Worm (Caenorhabditis elegans) whole organism, L4 larva: ENCODE data around the gene F53F8.7.

Experiments used
- F37D6.2 ChIP-seq: sonication (generic microtip); optimal IDR thresholded peaks from 2 replicates; lab custom pipeline; 2016; ENCODE audit warnings: mild to moderate bottlenecking, missing genetic modification characterization, missing compliant biosample characterization
- Y75B8A.6 ChIP-seq: fragments of 200-800 bp; sonication (Bioruptor generic); IDR thresholded peaks from 2 replicates; pipeline ENCODE4 v1.3.6; 2022; ENCODE audit warnings: missing genetic modification reagents, missing genetic modification characterization, missing compliant biosample characterization
- ZK546.5 ChIP-seq, 2 experiments: sonication (generic microtip); optimal IDR thresholded peaks; 2 replicates each; lab custom pipeline; 2017; ENCODE audit warnings: missing biosample characterization in 2 of 2, missing genetic modification characterization in 2 of 2
- ama-1 ChIP-seq: fragments of 150-350 bp; optimal IDR thresholded peaks from 2 replicates; lab custom pipeline; 2014; ENCODE audit warnings: inconsistent platforms, mixed read lengths
- ceh-28 ChIP-seq: fragments of 150-350 bp; optimal IDR thresholded peaks from 2 replicates; lab custom pipeline; 2014; ENCODE audit warnings: missing biosample characterization, missing genetic modification reagents, missing genetic modification characterization
- ceh-32 ChIP-seq: sonication (generic microtip); optimal IDR thresholded peaks from 2 replicates; lab custom pipeline; 2016; ENCODE audit warnings: mild to moderate bottlenecking, missing genetic modification characterization, missing compliant biosample characterization; ENCODE audit not compliant: poor library complexity
- ceh-82 ChIP-seq: sonication (generic microtip); optimal IDR thresholded peaks from 2 replicates; lab custom pipeline; 2017; ENCODE audit warnings: missing biosample characterization, missing genetic modification characterization
- ces-1 ChIP-seq: fragments of 150-350 bp; sonication (generic microtip); optimal IDR thresholded peaks from 4 replicates; lab custom pipeline; 2014; ENCODE audit warnings: missing biosample characterization, missing genetic modification reagents, missing genetic modification characterization
- cey-2 ChIP-seq: sonication (generic microtip); optimal IDR thresholded peaks from 3 replicates; lab custom pipeline; 2017; ENCODE audit warnings: missing genetic modification characterization, mild to moderate bottlenecking, missing compliant biosample characterization, antibody characterized with exemption, borderline replicate concordance; ENCODE audit not compliant: insufficient read depth
- ctbp-1 ChIP-seq: fragments of 200-800 bp; sonication (Bioruptor generic); IDR thresholded peaks from 2 replicates; pipeline ENCODE4 v1.3.6; 2022; ENCODE audit warnings: missing genetic modification reagents, missing genetic modification characterization, missing compliant biosample characterization
- daf-19 ChIP-seq: fragments of 200-800 bp; sonication (Bioruptor generic); conservative IDR thresholded peaks from 2 replicates; pipeline ENCODE4 v1.3.6; 2022; ENCODE audit warnings: missing genetic modification characterization, missing compliant biosample characterization
- dve-1 ChIP-seq: sonication (generic microtip); optimal IDR thresholded peaks from 2 replicates; lab custom pipeline; 2017; ENCODE audit warnings: antibody characterized with exemption, mild to moderate bottlenecking, missing genetic modification characterization, missing compliant biosample characterization; ENCODE audit not compliant: insufficient read depth
- egl-43 ChIP-seq: fragments of 200-800 bp; sonication (Bioruptor generic); IDR thresholded peaks from 2 replicates; pipeline ENCODE4 v1.3.6; 2022; ENCODE audit warnings: missing genetic modification reagents, missing genetic modification characterization, missing compliant biosample characterization
- gei-8 ChIP-seq: fragments of 200-800 bp; sonication (Bioruptor generic); optimal IDR thresholded peaks from 2 replicates; lab custom pipeline; 2018; ENCODE audit warnings: mild to moderate bottlenecking, missing genetic modification characterization, missing compliant biosample characterization
- hmg-1.1 ChIP-seq: fragments of 200-800 bp; sonication (Bioruptor generic); IDR thresholded peaks from 2 replicates; pipeline ENCODE4 v1.3.6; 2022; ENCODE audit warnings: missing genetic modification reagents, missing genetic modification characterization, missing compliant biosample characterization
- lim-7 ChIP-seq: fragments of 200-800 bp; sonication (Bioruptor generic); IDR thresholded peaks from 2 replicates; pipeline ENCODE4 v1.3.6; 2022; ENCODE audit warnings: missing genetic modification characterization, missing compliant biosample characterization
- lin-13 ChIP-seq: fragments of 150-350 bp; optimal IDR thresholded peaks from 2 replicates; lab custom pipeline; 2014; ENCODE audit warnings: missing biosample characterization, missing genetic modification reagents, missing genetic modification characterization
- lin-15B ChIP-seq: fragments of 150-350 bp; sonication (generic microtip); optimal IDR thresholded peaks from 3 replicates; lab custom pipeline; 2014; ENCODE audit warnings: missing biosample characterization, missing genetic modification characterization
- lin-29 ChIP-seq: fragments of 200-800 bp; sonication (Bioruptor generic); IDR thresholded peaks from 2 replicates; pipeline ENCODE4 v1.3.6; 2022; ENCODE audit warnings: missing genetic modification reagents, missing genetic modification characterization, missing compliant biosample characterization
- lin-39 ChIP-seq: fragments of 150-350 bp; optimal IDR thresholded peaks from 2 replicates; lab custom pipeline; 2014; ENCODE audit warnings: missing biosample characterization, missing genetic modification reagents, missing genetic modification characterization
- madf-9 ChIP-seq: fragments of 200-800 bp; sonication (Bioruptor generic); conservative IDR thresholded peaks from 2 replicates; pipeline ENCODE4 v1.3.6; 2022; ENCODE audit warnings: missing genetic modification reagents, missing genetic modification characterization, missing compliant biosample characterization
- mes-2 ChIP-seq: sonication (generic microtip); optimal IDR thresholded peaks from 2 replicates; lab custom pipeline; 2016; ENCODE audit warnings: missing genotype, mild to moderate bottlenecking, missing genetic modification characterization, missing compliant biosample characterization; ENCODE audit not compliant: poor library complexity, severe bottlenecking
- nhr-10 ChIP-seq: fragments of 150-350 bp; optimal IDR thresholded peaks from 2 replicates; lab custom pipeline; 2014; ENCODE audit warnings: missing biosample characterization, missing genetic modification characterization
- nhr-102 ChIP-seq: sonication (generic microtip); optimal IDR thresholded peaks from 2 replicates; lab custom pipeline; 2016; ENCODE audit warnings: mild to moderate bottlenecking, missing genetic modification characterization, moderate library complexity, missing compliant biosample characterization
- nhr-25 ChIP-seq: sonication (generic microtip); optimal IDR thresholded peaks from 2 replicates; lab custom pipeline; 2017; ENCODE audit warnings: missing genetic modification characterization, mild to moderate bottlenecking, missing compliant biosample characterization, antibody characterized with exemption, moderate library complexity, borderline replicate concordance; ENCODE audit not compliant: insufficient read depth
- nhr-6 ChIP-seq: fragments of 150-350 bp; optimal IDR thresholded peaks from 2 replicates; lab custom pipeline; 2014; ENCODE audit warnings: missing biosample characterization, missing genetic modification characterization
- pha-4 ChIP-seq, 2 experiments: fragments of 150-350 bp in 1 of 2; fragments of 200-800 bp in 1 of 2; sonication (Bioruptor generic) in 1 of 2; IDR thresholded peaks in 1 of 2; optimal IDR thresholded peaks in 1 of 2; 2 replicates each; pipeline versions ENCODE4 v1.3.6 to Lab custom; 2014 to 2022; ENCODE audit warnings: missing genetic modification characterization in 2 of 2, missing genetic modification reagents in 2 of 2, missing biosample characterization in 1 of 2, missing compliant biosample characterization in 1 of 2
- php-3 ChIP-seq: fragments of 200-800 bp; sonication (Bioruptor generic); IDR thresholded peaks from 2 replicates; pipeline ENCODE4 v1.3.6; 2022; ENCODE audit warnings: missing genetic modification reagents, missing genetic modification characterization, missing compliant biosample characterization
- rbr-2 ChIP-seq: sonication (generic microtip); optimal IDR thresholded peaks from 2 replicates; lab custom pipeline; 2016; ENCODE audit warnings: missing genotype, missing genetic modification characterization, missing compliant biosample characterization
- sdz-12 ChIP-seq: fragments of 200-800 bp; sonication (Bioruptor generic); optimal IDR thresholded peaks from 2 replicates; lab custom pipeline; 2018; ENCODE audit warnings: mild to moderate bottlenecking, missing genetic modification characterization, missing compliant biosample characterization
- snpc-1.2 ChIP-seq: fragments of 200-800 bp; sonication (Bioruptor generic); IDR thresholded peaks from 2 replicates; pipeline ENCODE4 v1.3.6; 2022; ENCODE audit warnings: missing genetic modification reagents, missing genetic modification characterization, missing compliant biosample characterization
- unc-130 ChIP-seq: sonication (generic microtip); optimal IDR thresholded peaks from 2 replicates; lab custom pipeline; 2016; ENCODE audit warnings: missing genetic modification reagents, missing genetic modification characterization, missing compliant biosample characterization
- unc-62 ChIP-seq, 3 experiments: fragments of 150-350 bp in 1 of 3; sonication (generic microtip); optimal IDR thresholded peaks in 2 of 3; peaks in 1 of 3; 1 replicate in 1 of 3; 2 replicates in 2 of 3; lab custom pipeline; 2014 to 2017; ENCODE audit warnings: missing biosample characterization in 3 of 3, missing genetic modification characterization in 3 of 3, missing genetic modification reagents in 3 of 3, missing genotype in 1 of 3
- vab-7 ChIP-seq: fragments of 200-800 bp; sonication (Bioruptor generic); IDR thresholded peaks from 2 replicates; pipeline ENCODE4 v1.3.6; 2022; ENCODE audit warnings: missing genetic modification reagents, missing genetic modification characterization, missing compliant biosample characterization
- zip-2 ChIP-seq: fragments of 150-350 bp; optimal IDR thresholded peaks from 2 replicates; lab custom pipeline; 2014; ENCODE audit warnings: missing biosample characterization, missing genetic modification characterization

F53F8.7 gene

ce11 chrV:20656626-20657025, 41.5 kb downstream of the F53F8.7 start:
- no peak for TF ChIP-seq ceh-28 (tag; lab: Kevin White, UChicago)
- peak in 1 of 2 experiments; percentile 35 for TF ChIP-seq unc-62 (GFP tag; optimal IDR thresholded peaks at IDR 0.05 in 1 of 2; lab: Kevin White, UChicago)
- TF ChIP-seq unc-62 (tag; optimal IDR thresholded peaks at IDR 0.05; lab: Kevin White, UChicago): no peak
- TF ChIP-seq ctbp-1 (GFP tag; lab: Robert Waterston, UW): no peak
- no peak for TF ChIP-seq lin-29
- TF ChIP-seq unc-130: no peak

- TF ChIP-seq egl-43 (GFP tag; lab: Robert Waterston, UW) (no peak), cey-2 (tag; lab: Kevin White, UChicago) (no peak), madf-9 (GFP tag; lab: Robert Waterston, UW) (no peak), F37D6.2 (tag; lab: Kevin White, UChicago) (no peak), lin-15B (tag; lab: Kevin White, UChicago) (no peak), hmg-1.1 (GFP tag; lab: Robert Waterston, UW) (no peak), ama-1 (lab: Kevin White, UChicago) (no peak), rbr-2 (tag; lab: Kevin White, UChicago) (no peak), lim-7 (GFP tag; lab: Robert Waterston, UW) (no peak), vab-7 (GFP tag; lab: Robert Waterston, UW) (no peak), php-3 (GFP tag; lab: Robert Waterston, UW) (no peak), mes-2 (tag; lab: Kevin White, UChicago) (no peak), nhr-10 (tag; lab: Kevin White, UChicago) (no peak), dve-1 (tag; lab: Kevin White, UChicago) (no peak), ceh-82 (tag; lab: Kevin White, UChicago) (no peak), nhr-25 (tag; lab: Kevin White, UChicago) (no peak), lin-39 (tag; lab: Kevin White, UChicago) (no peak), ceh-32 (tag; lab: Kevin White, UChicago) (no peak)
Observed at ce11 chrV:20655174-20655573, 43.0 kb downstream of the F53F8.7 start.

- TF ChIP-seq snpc-1.2 (GFP tag; lab: Robert Waterston, UW) (no peak), pha-4 (GFP tag; IDR thresholded peaks at IDR 0.05; lab: Robert Waterston, UW) (no peak), pha-4 (tag; optimal IDR thresholded peaks at IDR 0.05; lab: Kevin White, UChicago) (no peak), daf-19 (no peak), nhr-10 (tag; lab: Kevin White, UChicago) (no peak), zip-2 (tag; lab: Kevin White, UChicago) (no peak), lin-39 (tag; lab: Kevin White, UChicago) (no peak), Y75B8A.6 (GFP tag; lab: Robert Waterston, UW) (no peak), gei-8 (GFP tag; lab: Kevin White, UChicago) (no peak), ces-1 (no peak), nhr-102 (tag; lab: Kevin White, UChicago) (no peak), ZK546.5 (tag; optimal IDR thresholded peaks at IDR 0.05; lab: Kevin White, UChicago) (no peak), ceh-28 (tag; lab: Kevin White, UChicago) (no peak), lin-13 (GFP tag; lab: Kevin White, UChicago) (no peak), sdz-12 (GFP tag; lab: Kevin White, UChicago) (no peak), nhr-6 (tag; lab: Kevin White, UChicago) (no peak)
Observed at ce11 chrV:20654350-20654749, 43.8 kb downstream of the F53F8.7 start, which contains the start of gene mnr-1. TSS of gene mnr-1 (plus strand) at chrV:20654650.
